Worm (Caenorhabditis elegans) whole organism, early embryonic: ENCODE data around the gene try-13.

Experiments used
- B0310.2 ChIP-seq: sonication (generic microtip); optimal IDR thresholded peaks from 2 replicates; lab custom pipeline; 2016; ENCODE audit warnings: mild to moderate bottlenecking, missing genetic modification characterization, missing compliant biosample characterization
- aly-1 ChIP-seq: sonication (generic microtip); optimal IDR thresholded peaks from 2 replicates; lab custom pipeline; 2016; ENCODE audit warnings: missing genetic modification characterization, missing compliant biosample characterization
- ama-1 ChIP-seq: fragments of 150-350 bp; optimal IDR thresholded peaks from 2 replicates; lab custom pipeline; 2014
- ceh-13 ChIP-seq: fragments of 200-800 bp; sonication (Bioruptor generic); optimal IDR thresholded peaks from 2 replicates; lab custom pipeline; 2018; ENCODE audit warnings: mild to moderate bottlenecking, missing genetic modification characterization, missing compliant biosample characterization
- ceh-36 ChIP-seq: sonication (generic microtip); optimal IDR thresholded peaks from 2 replicates; lab custom pipeline; 2016; ENCODE audit warnings: missing genetic modification characterization, inconsistent platforms, missing compliant biosample characterization
- flt-1 ChIP-seq: fragments of 200-800 bp; sonication (Bioruptor generic); IDR thresholded peaks from 2 replicates; pipeline ENCODE4 v1.3.6; 2022; ENCODE audit warnings: missing genetic modification characterization, missing compliant biosample characterization
- hmbx-1 ChIP-seq: sonication (generic microtip); optimal IDR thresholded peaks from 2 replicates; lab custom pipeline; 2016; ENCODE audit warnings: mild to moderate bottlenecking, missing genetic modification characterization, missing compliant biosample characterization
- hnd-1 ChIP-seq: sonication (generic microtip); optimal IDR thresholded peaks from 2 replicates; lab custom pipeline; 2016; ENCODE audit warnings: missing genetic modification characterization, missing compliant biosample characterization
- pes-1 ChIP-seq: fragments of 200-800 bp; sonication (Bioruptor generic); IDR thresholded peaks from 2 replicates; pipeline ENCODE4 v1.3.6; 2022; ENCODE audit warnings: missing genetic modification reagents, missing genetic modification characterization, missing compliant biosample characterization
- sea-1 ChIP-seq: fragments of 200-800 bp; sonication (Bioruptor generic); conservative IDR thresholded peaks from 2 replicates; pipeline ENCODE4 v1.3.6; 2022; ENCODE audit warnings: missing genetic modification characterization, missing compliant biosample characterization
- tbx-37 ChIP-seq: fragments of 200-800 bp; sonication (Bioruptor generic); conservative IDR thresholded peaks from 2 replicates; pipeline ENCODE4 v1.3.6; 2022; ENCODE audit warnings: missing genetic modification reagents, missing genetic modification characterization, missing compliant biosample characterization
- tra-4 ChIP-seq: sonication (generic microtip); optimal IDR thresholded peaks from 2 replicates; lab custom pipeline; 2017; ENCODE audit warnings: missing genetic modification characterization, missing compliant biosample characterization

ce11 chrV:7476766-7477165 lies 36.9 kb downstream of the try-13 start, which contains the start of gene srh-125:
- no peak for TF ChIP-seq ama-1 (lab: Kevin White, UChicago)
- TF ChIP-seq B0310.2 (tag; lab: Kevin White, UChicago): no peak
- TF ChIP-seq tra-4: no peak
- TF ChIP-seq flt-1 (GFP tag; lab: Robert Waterston, UW): no peak
- no peak for TF ChIP-seq sea-1 (GFP tag; lab: Robert Waterston, UW)
- TF ChIP-seq ceh-36 (tag; lab: Kevin White, UChicago): no peak
- TF ChIP-seq pes-1 (GFP tag; lab: Robert Waterston, UW): no peak
- no peak for TF ChIP-seq hnd-1 (tag; lab: Kevin White, UChicago)
- no peak for TF ChIP-seq ceh-13
- no peak for TF ChIP-seq tbx-37 (GFP tag; lab: Robert Waterston, UW)
- TF ChIP-seq aly-1 (tag; lab: Kevin White, UChicago): no peak
- no peak for TF ChIP-seq hmbx-1
